Fruit fly (Drosophila melanogaster) whole organism, prepupa: ENCODE data around the gene CG32755.

Experiments
- CG10631 ChIP-seq: fragments of 200-800 bp; sonication (Bioruptor generic); optimal IDR thresholded peaks from 2 replicates; lab custom pipeline; 2016; ENCODE audit warnings: missing biosample characterization, missing genetic modification characterization
- CG11902 ChIP-seq: fragments of 200-800 bp; sonication (Bioruptor generic); optimal IDR thresholded peaks from 3 replicates; lab custom pipeline; 2016; ENCODE audit warnings: missing biosample characterization, missing genetic modification characterization
- CG15336 ChIP-seq: fragments of 200-800 bp; sonication (Bioruptor generic); IDR thresholded peaks from 2 replicates; pipeline ENCODE4 v1.3.6; 2022; ENCODE audit warnings: missing biosample characterization, missing genetic modification characterization
- CG16779 ChIP-seq: fragments of 200-800 bp; sonication (Bioruptor generic); optimal IDR thresholded peaks from 3 replicates; lab custom pipeline; 2017; ENCODE audit warnings: missing biosample characterization, mild to moderate bottlenecking, missing genetic modification characterization
- CG3032 ChIP-seq: fragments of 200-800 bp; optimal IDR thresholded peaks from 2 replicates; lab custom pipeline; 2019; ENCODE audit warnings: missing biosample characterization, mild to moderate bottlenecking, missing genetic modification characterization, moderate library complexity
- CG31627 ChIP-seq: fragments of 200-800 bp; sonication (Bioruptor generic); optimal IDR thresholded peaks from 3 replicates; lab custom pipeline; 2016; ENCODE audit warnings: missing biosample characterization, missing genetic modification characterization
- CG32006 ChIP-seq: fragments of 200-800 bp; sonication (Bioruptor generic); optimal IDR thresholded peaks from 3 replicates; lab custom pipeline; 2017; ENCODE audit warnings: missing biosample characterization, mild to moderate bottlenecking, missing genetic modification characterization
- CG3919 ChIP-seq: fragments of 200-800 bp; sonication (Bioruptor generic); optimal IDR thresholded peaks from 3 replicates; lab custom pipeline; 2016; ENCODE audit warnings: missing biosample characterization, missing genetic modification characterization
- CG6163 ChIP-seq: fragments of 200-800 bp; sonication (Bioruptor generic); IDR thresholded peaks from 3 replicates; pipeline ENCODE4 v1.3.6; 2022; ENCODE audit warnings: missing biosample characterization, missing genetic modification characterization
- CG6792 ChIP-seq: fragments of 200-800 bp; sonication (Bioruptor generic); optimal IDR thresholded peaks from 3 replicates; lab custom pipeline; 2016; ENCODE audit warnings: missing biosample characterization, missing genetic modification characterization
- CG6808 ChIP-seq: fragments of 200-800 bp; sonication (Bioruptor generic); optimal IDR thresholded peaks from 3 replicates; lab custom pipeline; 2017; ENCODE audit warnings: missing biosample characterization, missing genetic modification characterization, mild to moderate bottlenecking, moderate library complexity, missing genetic modification reagents
- CG8119 ChIP-seq: fragments of 200-800 bp; sonication (Bioruptor generic); IDR thresholded peaks from 3 replicates; pipeline ENCODE4 v1.3.6; 2022; ENCODE audit warnings: missing biosample characterization, missing genetic modification characterization
- CG8632 ChIP-seq: fragments of 200-800 bp; sonication (Bioruptor generic); optimal IDR thresholded peaks from 3 replicates; lab custom pipeline; 2016; ENCODE audit warnings: missing biosample characterization, missing genetic modification characterization
- CG9139 ChIP-seq: fragments of 200-800 bp; sonication (Bioruptor generic); optimal IDR thresholded peaks from 3 replicates; lab custom pipeline; 2017; ENCODE audit warnings: missing biosample characterization, mild to moderate bottlenecking, missing genetic modification characterization
- Eip75B ChIP-seq: fragments of 200-800 bp; sonication (Bioruptor generic); optimal IDR thresholded peaks from 3 replicates; lab custom pipeline; 2016; ENCODE audit warnings: missing biosample characterization, missing genetic modification characterization
- Eip78C ChIP-seq: fragments of 200-800 bp; sonication (Bioruptor generic); peaks from one replicate; lab custom pipeline; 2016; ENCODE audit warnings: missing biosample characterization, missing genetic modification characterization
- Eip93F ChIP-seq: fragments of 200-800 bp; sonication (Bioruptor generic); optimal IDR thresholded peaks from 2 replicates; lab custom pipeline; 2016; ENCODE audit warnings: missing biosample characterization, mild to moderate bottlenecking, missing genetic modification characterization
- Ets21C ChIP-seq: fragments of 200-800 bp; sonication (Bioruptor generic); optimal IDR thresholded peaks from 3 replicates; lab custom pipeline; 2016; ENCODE audit warnings: missing biosample characterization, missing genetic modification characterization
- Ets96B ChIP-seq: fragments of 200-800 bp; optimal IDR thresholded peaks from 2 replicates; lab custom pipeline; 2019; ENCODE audit warnings: missing biosample characterization, mild to moderate bottlenecking, missing genetic modification characterization, moderate library complexity
- Hr39 ChIP-seq: fragments of 200-800 bp; sonication (Bioruptor generic); optimal IDR thresholded peaks from 2 replicates; lab custom pipeline; 2016; ENCODE audit warnings: missing biosample characterization, missing genetic modification characterization
- Met ChIP-seq: fragments of 200-800 bp; sonication (Bioruptor generic); optimal IDR thresholded peaks from 3 replicates; lab custom pipeline; 2016; ENCODE audit warnings: missing biosample characterization, missing genetic modification characterization
- Sox102F ChIP-seq: fragments of 200-800 bp; sonication (Bioruptor generic); optimal IDR thresholded peaks from 2 replicates; lab custom pipeline; 2016; ENCODE audit warnings: missing biosample characterization, mild to moderate bottlenecking, missing genetic modification characterization
- Sox14 ChIP-seq: fragments of 200-800 bp; sonication (Bioruptor generic); optimal IDR thresholded peaks from 3 replicates; lab custom pipeline; 2016; ENCODE audit warnings: missing biosample characterization, missing genetic modification characterization
- Sox15 ChIP-seq: fragments of 200-800 bp; sonication (Bioruptor generic); optimal IDR thresholded peaks from 3 replicates; lab custom pipeline; 2016; ENCODE audit warnings: missing biosample characterization, missing genetic modification characterization
- acj6 ChIP-seq: fragments of 200-800 bp; sonication (Bioruptor generic); optimal IDR thresholded peaks from 3 replicates; lab custom pipeline; 2016; ENCODE audit warnings: missing biosample characterization, missing genetic modification characterization
- dac ChIP-seq: fragments of 200-800 bp; sonication (Bioruptor generic); optimal IDR thresholded peaks from 2 replicates; lab custom pipeline; 2017; ENCODE audit warnings: missing biosample characterization, mild to moderate bottlenecking, missing genetic modification characterization
- dsx ChIP-seq: fragments of 200-800 bp; optimal IDR thresholded peaks from 3 replicates; lab custom pipeline; 2019; ENCODE audit warnings: missing biosample characterization, mild to moderate bottlenecking, missing genetic modification characterization, moderate library complexity; ENCODE audit not compliant: poor library complexity, severe bottlenecking
- eg ChIP-seq: fragments of 200-800 bp; sonication (Bioruptor generic); IDR thresholded peaks from 3 replicates; pipeline ENCODE4 v1.3.6; 2022; ENCODE audit warnings: missing biosample characterization, missing genetic modification characterization
- esn ChIP-seq: fragments of 200-800 bp; sonication (Bioruptor generic); optimal IDR thresholded peaks from 2 replicates; lab custom pipeline; 2016; ENCODE audit warnings: missing biosample characterization, mild to moderate bottlenecking, missing genetic modification characterization, moderate library complexity
- fd59A ChIP-seq: fragments of 200-800 bp; sonication (Bioruptor generic); optimal IDR thresholded peaks from 2 replicates; lab custom pipeline; 2017; ENCODE audit warnings: missing biosample characterization, mild to moderate bottlenecking, missing genetic modification characterization, missing genetic modification reagents
- fd85E ChIP-seq: fragments of 200-800 bp; sonication (Bioruptor generic); optimal IDR thresholded peaks from 3 replicates; lab custom pipeline; 2016; ENCODE audit warnings: missing biosample characterization, missing genetic modification characterization
- lz ChIP-seq: fragments of 200-800 bp; sonication (Bioruptor generic); optimal IDR thresholded peaks from 3 replicates; lab custom pipeline; 2016; ENCODE audit warnings: missing biosample characterization, missing genetic modification characterization
- net ChIP-seq: fragments of 200-800 bp; sonication (Bioruptor generic); optimal IDR thresholded peaks from 3 replicates; lab custom pipeline; 2016; ENCODE audit warnings: missing biosample characterization, missing genetic modification characterization
- ss ChIP-seq, 2 experiments: fragments of 200-800 bp; sonication (Bioruptor generic); optimal IDR thresholded peaks; 2 replicates in 1 of 2; 3 replicates in 1 of 2; lab custom pipeline; 2017 to 2018; ENCODE audit warnings: mild to moderate bottlenecking in 2 of 2, missing biosample characterization in 2 of 2, missing genetic modification characterization in 2 of 2, moderate library complexity in 1 of 2
- svp ChIP-seq: fragments of 200-800 bp; sonication (Bioruptor generic); peaks from one replicate; lab custom pipeline; 2016; ENCODE audit warnings: missing biosample characterization, missing genetic modification characterization
- topi ChIP-seq: fragments of 200-800 bp; sonication (Bioruptor generic); optimal IDR thresholded peaks from 3 replicates; lab custom pipeline; 2016; ENCODE audit warnings: missing biosample characterization, missing genetic modification characterization

CG32755 gene

DNA sequence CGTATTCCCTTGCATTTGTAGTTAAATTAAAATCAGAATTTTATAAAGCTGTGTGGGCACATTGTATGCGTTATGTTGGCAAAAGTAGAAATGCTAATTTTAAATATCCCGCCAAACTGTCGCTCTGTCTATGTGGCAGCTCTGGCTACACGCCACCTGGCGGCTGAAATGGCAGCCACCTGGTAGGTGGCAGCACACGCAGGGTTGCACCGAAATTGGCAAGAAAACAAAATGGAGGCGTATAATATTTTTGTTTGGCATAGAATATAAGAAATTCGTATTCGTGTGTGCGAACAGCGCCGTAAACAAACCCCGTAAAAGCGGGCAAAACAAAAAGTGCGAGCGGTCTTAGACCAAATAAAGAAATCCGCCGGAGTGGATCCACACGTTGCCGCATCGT, 42.1 kb upstream of the CG32755 start, which contains the start of gene CG12236 (continued):
- no peak for TF ChIP-seq CG32006 (GFP tag; lab: Kevin White, UChicago)
- peak; percentile 15 for TF ChIP-seq lz
- TF ChIP-seq Eip75B (GFP tag; lab: Kevin White, UChicago): peak; percentile 43
- no peak for TF ChIP-seq Sox15 (GFP tag; lab: Kevin White, UChicago)
- no peak for TF ChIP-seq svp (GFP tag; lab: Kevin White, UChicago)
- TF ChIP-seq ss (GFP tag; optimal IDR thresholded peaks at IDR 0.05; lab: Kevin White, UChicago): no peak
- no peak for TF ChIP-seq CG6163 (GFP tag; lab: Robert Waterston, UW)
- TF ChIP-seq, all 60 proteins: peak for 17

DNA sequence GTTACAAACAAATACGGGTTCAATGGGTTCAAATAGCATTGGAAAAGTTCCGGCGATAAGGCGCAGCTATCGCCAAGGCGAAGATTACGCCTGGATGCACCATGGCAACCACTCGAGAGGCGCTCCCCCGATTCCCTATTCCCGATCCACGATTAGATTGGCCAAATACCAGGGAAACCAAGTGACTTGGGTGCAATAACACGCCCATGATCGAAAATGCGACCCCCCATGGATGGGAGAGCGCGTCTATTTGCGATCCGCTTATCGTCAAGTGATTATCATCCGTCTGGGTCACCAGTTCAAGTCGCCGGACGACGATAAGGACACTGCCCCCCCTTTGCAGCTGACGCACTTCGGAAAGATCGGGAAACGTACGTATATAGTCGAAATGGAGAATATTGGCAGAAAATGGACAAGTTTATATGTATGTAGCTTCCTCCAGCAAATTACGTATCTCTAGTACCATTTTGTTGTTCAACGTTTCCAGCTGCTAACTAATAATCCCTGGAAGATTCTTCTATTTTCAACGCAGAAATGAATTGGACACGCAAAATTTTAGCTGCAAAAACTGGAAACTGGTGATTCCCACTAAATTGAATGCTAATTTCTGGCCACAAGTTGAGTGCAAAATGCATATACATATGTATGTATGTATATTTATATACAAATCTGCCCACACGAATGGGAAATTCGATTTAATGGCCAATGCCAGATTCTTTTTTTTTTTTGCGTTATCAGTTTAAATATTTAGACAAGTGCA, 34.9 kb upstream of the CG32755 start:
- no peak for TF ChIP-seq acj6 (GFP tag; lab: Kevin White, UChicago)
- TF ChIP-seq Eip78C (GFP tag; lab: Kevin White, UChicago): peak; percentile 6
- TF ChIP-seq fd59A (GFP tag; lab: Kevin White, UChicago): no peak
- no peak for TF ChIP-seq CG3919 (GFP tag; lab: Kevin White, UChicago)
- peak; percentile 99 for TF ChIP-seq svp (GFP tag; lab: Kevin White, UChicago)
- TF ChIP-seq topi (GFP tag; lab: Kevin White, UChicago): no peak

DNA sequence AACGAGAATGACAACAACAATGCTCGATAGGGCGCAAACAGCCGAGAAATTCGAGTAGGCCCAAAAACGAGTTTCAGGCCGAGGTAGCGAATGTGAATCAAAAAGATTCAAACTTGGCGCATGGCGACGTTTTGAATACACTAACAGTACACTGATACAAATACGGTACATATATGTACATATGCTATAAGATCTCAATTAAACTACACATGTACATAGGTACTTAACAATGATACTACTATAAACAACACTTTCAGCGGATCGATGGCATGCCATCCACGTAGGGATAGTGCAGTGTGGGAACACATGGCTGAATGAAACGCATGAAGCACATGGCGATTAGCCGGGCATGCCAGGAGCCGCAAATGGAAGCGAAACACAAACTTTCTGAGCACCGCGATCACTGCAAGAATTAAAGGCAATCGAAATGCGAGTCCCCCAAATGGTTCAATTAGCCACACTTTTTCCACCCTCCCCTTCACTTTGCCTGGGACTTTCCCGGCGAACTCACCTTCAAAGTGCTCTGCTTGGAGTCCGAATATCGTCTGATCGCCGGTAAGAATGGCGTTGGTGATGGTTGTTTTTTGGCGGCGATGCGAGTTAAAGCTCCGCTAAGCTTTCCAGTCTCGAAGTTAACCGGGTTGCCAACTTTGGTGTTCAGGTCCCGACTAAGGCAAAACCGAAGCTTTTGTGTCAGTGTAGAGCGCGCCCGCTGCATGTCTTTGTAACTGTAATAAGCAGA, 34.1 kb upstream of the CG32755 start:
- no peak for TF ChIP-seq Eip93F (GFP tag; lab: Kevin White, UChicago)
- peak; percentile 18 for TF ChIP-seq CG3919 (GFP tag; lab: Kevin White, UChicago)
- peak; percentile 62 for TF ChIP-seq Eip78C (GFP tag; lab: Kevin White, UChicago)
- peak; percentile 15 for TF ChIP-seq CG8632
- no peak for TF ChIP-seq CG11902
- TF ChIP-seq CG3032: no peak
- TF ChIP-seq CG32006 (GFP tag; lab: Kevin White, UChicago): peak; percentile 45
- peak; percentile 16 for TF ChIP-seq topi (GFP tag; lab: Kevin White, UChicago)
- no peak for TF ChIP-seq Met
- TF ChIP-seq CG6808 (GFP tag; lab: Kevin White, UChicago): peak; percentile 3
- peak in 1 of 2 experiments; percentile 40 for TF ChIP-seq ss (GFP tag; optimal IDR thresholded peaks at IDR 0.05; lab: Kevin White, UChicago)
- peak; percentile 19 for TF ChIP-seq CG16779
- peak; percentile 18 for TF ChIP-seq CG31627 (GFP tag; lab: Kevin White, UChicago)
- TF ChIP-seq CG8119 (GFP tag; lab: Robert Waterston, UW): no peak; the same call in 1 of the 3 replicates
- TF ChIP-seq net (GFP tag; lab: Kevin White, UChicago): peak; percentile 40
- TF ChIP-seq fd85E (GFP tag; lab: Kevin White, UChicago): no peak
- peak; percentile 22 for TF ChIP-seq CG10631
- TF ChIP-seq CG6792 (GFP tag; lab: Kevin White, UChicago): peak; percentile 8
- TF ChIP-seq acj6 (GFP tag; lab: Kevin White, UChicago): peak; percentile 13
- TF ChIP-seq Sox102F: peak; percentile 3
- no peak for TF ChIP-seq CG9139 (GFP tag; lab: Kevin White, UChicago)
- TF ChIP-seq CG15336 (GFP tag; lab: Robert Waterston, UW): peak; percentile 67; the same call in 1 of the 2 replicates
- TF ChIP-seq eg (GFP tag; lab: Robert Waterston, UW): 0 out of 3 replicates have a peak, but pooled peaks have one; percentile 38
- TF ChIP-seq dac (GFP tag; lab: Kevin White, UChicago): no peak
- no peak for TF ChIP-seq Ets96B (tag; lab: Kevin White, UChicago)
- peak; percentile 13 for TF ChIP-seq Ets21C (GFP tag; lab: Kevin White, UChicago)
- no peak for TF ChIP-seq dsx (GFP tag; lab: Kevin White, UChicago)
- peak; percentile 9 for TF ChIP-seq Hr39 (GFP tag; lab: Kevin White, UChicago)
- no peak for TF ChIP-seq Sox14
- TF ChIP-seq esn: peak; percentile 13
- TF ChIP-seq, all 60 proteins: peak for 19
